Worm (Caenorhabditis elegans) whole organism, L4/young adult: ENCODE data around the gene F53H4.3.

Experiments used
- W03F9.2 ChIP-seq: fragments of 150-350 bp; optimal IDR thresholded peaks from 2 replicates; lab custom pipeline; 2014; ENCODE audit warnings: missing biosample characterization, missing genetic modification characterization
- dao-5 ChIP-seq: sonication (generic microtip); optimal IDR thresholded peaks from 2 replicates; lab custom pipeline; 2016; ENCODE audit warnings: missing genotype, missing genetic modification characterization, moderate library complexity, missing compliant biosample characterization
- him-1 ChIP-seq: sonication (generic microtip); optimal IDR thresholded peaks from 2 replicates; lab custom pipeline; 2016; ENCODE audit warnings: missing genotype, missing genetic modification reagents, missing genetic modification characterization, missing compliant biosample characterization

Gene F53H4.3

ce11 chrX:15887495-15887894, at the start of gene F53H4.3:
F53H4.3 (minus strand) TSS chrX:15887595.
- no peak for TF ChIP-seq him-1
- TF ChIP-seq W03F9.2 (tag; lab: Kevin White, UChicago), result no peak

DNA sequence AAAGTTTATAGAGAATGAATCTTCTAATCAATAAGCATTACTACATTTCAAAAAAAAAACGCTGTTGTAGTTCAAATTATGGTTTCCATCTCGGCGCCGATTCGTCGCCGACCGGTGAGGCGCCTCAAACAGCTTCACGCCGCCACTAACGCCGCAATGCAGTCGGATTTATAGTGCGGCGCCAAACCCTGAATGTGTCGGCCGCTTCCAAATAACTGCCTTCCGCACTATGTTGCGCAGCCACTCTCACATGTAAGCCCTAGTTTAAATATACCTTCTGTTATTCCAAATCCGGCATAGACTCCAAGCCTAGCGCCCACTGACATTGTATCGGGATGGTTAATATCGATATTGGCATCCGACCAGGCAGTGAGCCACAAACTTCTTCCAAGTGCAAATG, 45.5 kb upstream of the F53H4.3 start:
- TF ChIP-seq W03F9.2 (tag; lab: Kevin White, UChicago), result no peak
- TF ChIP-seq dao-5 (tag; lab: Kevin White, UChicago), result no peak
- no peak for TF ChIP-seq him-1

DNA sequence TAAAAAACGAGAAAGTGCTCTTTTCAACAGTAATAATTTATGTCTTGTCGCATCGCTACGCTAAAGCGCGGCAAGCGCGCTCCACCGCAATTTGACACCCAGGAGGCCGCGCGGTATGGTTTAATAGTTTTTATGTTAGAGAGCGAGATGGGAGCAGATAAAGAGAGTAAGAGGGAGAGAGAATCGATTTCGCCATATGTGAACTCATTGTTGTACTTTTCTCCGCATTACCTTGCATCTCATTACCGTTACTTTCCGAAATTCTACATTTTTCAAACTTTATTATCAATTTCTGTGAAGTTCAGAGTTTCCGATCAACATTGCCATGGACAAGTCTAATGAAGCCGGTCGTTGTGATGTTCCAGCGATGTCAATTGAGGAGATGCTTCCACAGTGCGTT, 36.0 kb upstream of the F53H4.3 start, which contains the start of gene F31B9.3:
Gene F31B9.3, plus strand, starts transcription at position 301 of the 400 bp plus-strand sequence.
- no peak for TF ChIP-seq dao-5 (tag; lab: Kevin White, UChicago)
- no peak for TF ChIP-seq him-1
- no peak for TF ChIP-seq W03F9.2 (tag; lab: Kevin White, UChicago)

- no peak for TF ChIP-seq him-1
- no peak for TF ChIP-seq dao-5 (tag; lab: Kevin White, UChicago)
- TF ChIP-seq W03F9.2 (tag; lab: Kevin White, UChicago), result no peak
Observed at ce11 chrX:15919372-15919771, 32.0 kb upstream of the F53H4.3 start, which contains the start of gene F31B9.7. F31B9.7 (plus strand) TSS chrX:15919672.

- no peak for TF ChIP-seq dao-5 (tag; lab: Kevin White, UChicago)
- no peak for TF ChIP-seq him-1
- no peak for TF ChIP-seq W03F9.2 (tag; lab: Kevin White, UChicago)
Observed at ce11 chrX:15917000-15917399, 29.6 kb upstream of the F53H4.3 start, which contains the start of the genes F31B9.4 and F31B9.2. F31B9.4 (minus strand) TSS chrX:15917100. F31B9.2 (plus strand) TSS chrX:15917367.

- TF ChIP-seq him-1, result no peak
Observed at ce11 chrX:15915774-15916173, 28.4 kb upstream of the F53H4.3 start.

- no peak for TF ChIP-seq dao-5 (tag; lab: Kevin White, UChicago)
- TF ChIP-seq him-1, result no peak
- no peak for TF ChIP-seq W03F9.2 (tag; lab: Kevin White, UChicago)
Observed at ce11 chrX:15912841-15913240, 25.4 kb upstream of the F53H4.3 start.

- TF ChIP-seq him-1, result no peak
- no peak for TF ChIP-seq W03F9.2 (tag; lab: Kevin White, UChicago)
- no peak for TF ChIP-seq dao-5 (tag; lab: Kevin White, UChicago)
Observed at ce11 chrX:15910328-15910727, 22.9 kb upstream of the F53H4.3 start, which contains the start of gene npr-33. npr-33 (plus strand) TSS chrX:15910628.

DNA sequence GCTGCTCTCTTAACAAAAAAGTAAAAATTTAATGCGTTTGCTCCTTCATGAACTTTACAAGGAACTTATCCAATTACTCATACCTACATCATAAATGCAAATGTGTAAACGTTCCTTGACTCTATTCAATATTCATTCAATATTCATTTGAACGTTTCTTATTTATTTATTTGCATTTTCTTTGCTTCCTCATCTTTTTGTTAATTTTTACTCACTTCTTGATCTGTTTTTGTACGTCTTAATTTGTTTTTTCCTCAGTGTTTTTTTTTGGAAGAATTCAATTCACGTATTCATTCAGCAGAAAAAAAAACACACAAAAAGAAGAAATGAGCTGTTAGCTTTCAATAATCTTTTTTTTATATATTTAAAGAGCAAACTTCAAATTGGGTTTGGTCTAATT, 15.4 kb upstream of the F53H4.3 start:
- TF ChIP-seq W03F9.2 (tag; lab: Kevin White, UChicago) (no peak), dao-5 (tag; lab: Kevin White, UChicago) (no peak), him-1 (no peak)

- no peak for TF ChIP-seq W03F9.2 (tag; lab: Kevin White, UChicago)
- TF ChIP-seq dao-5 (tag; lab: Kevin White, UChicago), result no peak
Observed at ce11 chrX:15901214-15901613, 13.8 kb upstream of the F53H4.3 start.

ce11 chrX:15892525-15892924, 5.1 kb upstream of the F53H4.3 start:
- TF ChIP-seq dao-5 (tag; lab: Kevin White, UChicago) (no peak), him-1 (no peak), W03F9.2 (tag; lab: Kevin White, UChicago) (no peak)

- TF ChIP-seq dao-5 (tag; lab: Kevin White, UChicago), result no peak
- TF ChIP-seq W03F9.2 (tag; lab: Kevin White, UChicago), result no peak
- no peak for TF ChIP-seq him-1
Observed at ce11 chrX:15887989-15888388, 594 bp upstream of the F53H4.3 start.

DNA sequence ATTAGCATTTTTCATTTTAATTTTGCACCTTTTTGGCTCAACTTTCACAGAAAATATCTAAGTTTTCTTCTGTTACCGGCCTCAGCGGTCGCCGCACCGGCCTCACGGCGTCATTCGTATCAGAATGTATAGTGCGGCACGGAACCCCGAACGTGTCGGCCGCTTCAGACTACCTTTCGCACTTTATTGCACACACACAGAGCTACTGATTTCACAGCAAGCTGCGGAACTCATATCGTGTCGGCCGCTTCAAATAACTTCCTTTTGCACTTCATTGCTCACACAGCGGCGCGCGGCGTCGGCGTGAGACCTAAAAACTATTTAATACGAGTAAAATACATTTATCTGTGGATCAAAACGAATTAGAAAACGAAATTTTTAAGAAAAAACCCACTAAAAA, 2.9 kb downstream of the F53H4.3 start:
- TF ChIP-seq dao-5 (tag; lab: Kevin White, UChicago), result no peak
- no peak for TF ChIP-seq him-1
- no peak for TF ChIP-seq W03F9.2 (tag; lab: Kevin White, UChicago)

DNA sequence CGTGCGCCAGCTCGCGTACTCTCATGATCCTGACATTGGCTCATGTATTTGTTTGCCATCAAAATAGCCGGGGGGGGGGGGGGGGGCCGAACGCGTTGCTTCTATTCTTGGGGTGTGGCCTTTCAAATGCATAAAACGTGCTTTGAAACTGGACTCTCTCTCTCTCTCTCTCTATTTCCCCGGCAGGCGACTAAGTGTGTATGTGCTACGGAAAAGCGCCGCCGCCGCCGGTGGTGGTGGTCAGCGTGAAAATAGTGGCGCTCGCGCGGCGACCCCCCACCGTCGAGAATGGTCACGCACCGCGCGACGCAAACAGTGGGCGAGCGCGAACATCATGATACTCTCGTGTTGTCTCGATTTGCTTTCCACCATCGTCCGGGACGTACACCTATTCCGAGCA, 6.4 kb downstream of the F53H4.3 start:
- TF ChIP-seq dao-5 (tag; lab: Kevin White, UChicago), result no peak
- no peak for TF ChIP-seq him-1
- no peak for TF ChIP-seq W03F9.2 (tag; lab: Kevin White, UChicago)

DNA sequence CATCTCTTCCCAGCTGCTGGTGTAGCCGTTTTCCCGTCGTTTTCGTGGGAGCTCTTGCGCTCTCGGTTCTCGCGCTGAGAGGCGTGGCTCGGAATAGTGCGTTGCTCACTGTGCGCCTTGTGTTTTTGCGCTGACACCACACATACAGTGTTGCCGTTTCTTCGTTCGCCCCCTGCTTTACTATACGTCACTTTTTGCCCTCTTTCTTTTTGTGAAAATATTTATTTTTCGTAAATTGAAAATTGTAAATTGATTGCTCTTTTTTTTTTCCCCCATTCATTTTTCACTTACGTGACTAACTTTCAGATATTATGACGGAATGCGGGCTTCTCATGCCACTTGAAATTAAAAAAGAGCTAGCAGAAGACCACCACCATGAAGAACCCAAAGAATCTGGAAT, 8.6 kb downstream of the F53H4.3 start, which contains the start of gene gmeb-2:
Gene gmeb-2, plus strand, starts transcription at position 301 of the 400 bp plus-strand sequence.
- TF ChIP-seq dao-5 (tag; lab: Kevin White, UChicago), result no peak
- no peak for TF ChIP-seq him-1
- no peak for TF ChIP-seq W03F9.2 (tag; lab: Kevin White, UChicago)
